Fruit fly (Drosophila melanogaster) whole organism, pupa: ENCODE results near the gene CG9184.

Source experiments
- CG10348 ChIP-seq: fragments of 200-800 bp; sonication (Bioruptor generic); IDR thresholded peaks from 2 replicates; pipeline ENCODE4 v1.3.6; 2022; ENCODE audit warnings: missing biosample characterization, missing genetic modification characterization
- CG12605 ChIP-seq: fragments of 200-800 bp; sonication (Bioruptor generic); IDR thresholded peaks from 2 replicates; pipeline ENCODE4 v1.3.6; 2022; ENCODE audit warnings: missing biosample characterization, missing genetic modification characterization
- CG34367 ChIP-seq: fragments of 200-800 bp; sonication (Bioruptor generic); optimal IDR thresholded peaks from 2 replicates; lab custom pipeline; 2018; ENCODE audit warnings: missing biosample characterization, mild to moderate bottlenecking, missing genetic modification characterization
- CG8301 ChIP-seq: fragments of 200-800 bp; sonication (Bioruptor generic); optimal IDR thresholded peaks from 2 replicates; lab custom pipeline; 2018; ENCODE audit warnings: missing biosample characterization, mild to moderate bottlenecking, missing genetic modification characterization

DNA sequence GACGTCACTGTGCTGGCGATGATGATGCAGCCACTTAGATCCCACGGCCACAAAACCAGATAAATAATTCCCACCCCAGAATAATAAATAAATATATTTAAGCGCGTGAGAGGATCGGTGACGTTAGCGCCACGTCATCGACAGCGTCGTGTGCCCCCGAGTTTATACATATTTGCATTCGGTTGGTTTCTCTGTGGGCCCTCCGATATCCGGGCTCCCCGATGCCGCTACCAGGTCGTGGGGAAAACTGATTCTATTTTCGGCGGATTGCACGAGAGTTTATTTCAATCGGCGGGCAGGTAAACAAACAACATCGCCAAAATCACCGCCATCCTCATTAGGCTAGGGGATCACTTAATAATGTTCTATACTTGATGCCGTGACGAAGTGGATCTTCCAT lies 31.6 kb upstream of the CG9184 start:
- TF ChIP-seq CG10348: no peak
- TF ChIP-seq CG8301 (tag; lab: Kevin White, UChicago): no peak
- no peak for TF ChIP-seq CG12605 (GFP tag; lab: Robert Waterston, UW)
- no peak for TF ChIP-seq CG34367
